Fruit fly (Drosophila melanogaster) whole organism, wandering third instar larva: ENCODE results near the gene Ibf2.

ENCODE experiments used
- Abd-B ChIP-seq: fragments of >200 bp; optimal IDR thresholded peaks from 2 replicates; lab custom pipeline; 2017; ENCODE audit warnings: missing biosample characterization, missing genetic modification characterization
- CG9705 ChIP-seq: fragments of 200-800 bp; sonication (Bioruptor generic); optimal IDR thresholded peaks from 2 replicates; lab custom pipeline; 2018; ENCODE audit warnings: missing biosample characterization, mild to moderate bottlenecking, missing genetic modification characterization
- CrebA ChIP-seq: fragments of 200-800 bp; sonication (Bioruptor generic); optimal IDR thresholded peaks from 2 replicates; lab custom pipeline; 2016; ENCODE audit warnings: missing biosample characterization, mild to moderate bottlenecking, missing genetic modification characterization, borderline replicate concordance
- Dfd ChIP-seq: fragments of >200 bp; optimal IDR thresholded peaks from 2 replicates; lab custom pipeline; 2017; ENCODE audit warnings: missing biosample characterization, missing genetic modification characterization
- Dif ChIP-seq: fragments of 200-275, 200-300 bp; sonication (Bioruptor generic); optimal IDR thresholded peaks from 2 replicates; lab custom pipeline; 2018; ENCODE audit warnings: missing biosample characterization, missing genetic modification characterization; ENCODE audit not compliant: partially characterized antibody
- GATAd ChIP-seq: sonication (Bioruptor generic); optimal IDR thresholded peaks from 2 replicates; lab custom pipeline; 2016; ENCODE audit warnings: missing biosample characterization, missing genetic modification characterization
- HLH106 ChIP-seq: fragments of 200-800 bp; optimal IDR thresholded peaks from 3 replicates; lab custom pipeline; 2019; ENCODE audit warnings: missing biosample characterization, mild to moderate bottlenecking, missing genetic modification characterization, moderate library complexity
- Hr78 ChIP-seq: fragments of >200 bp; optimal IDR thresholded peaks from 2 replicates; lab custom pipeline; 2017; ENCODE audit warnings: missing biosample characterization, missing genetic modification characterization
- Myc ChIP-seq: fragments of >200 bp; optimal IDR thresholded peaks from 2 replicates; lab custom pipeline; 2017
- N ChIP-seq: fragments of >200 bp; optimal IDR thresholded peaks from 2 replicates; lab custom pipeline; 2018; ENCODE audit warnings: missing biosample characterization, missing external identifiers, missing genetic modification characterization
- OdsH ChIP-seq: fragments of 200-800 bp; sonication (Bioruptor generic); optimal IDR thresholded peaks from 2 replicates; lab custom pipeline; 2016; ENCODE audit warnings: missing biosample characterization, mild to moderate bottlenecking, missing genetic modification characterization
- Rel ChIP-seq, 2 experiments: fragments of 200-800 bp; sonication (Bioruptor generic) in 1 of 2; optimal IDR thresholded peaks; 2 replicates in 1 of 2; 3 replicates in 1 of 2; lab custom pipeline; 2016 to 2019; ENCODE audit warnings: mild to moderate bottlenecking in 2 of 2, missing biosample characterization in 2 of 2, missing genetic modification characterization in 2 of 2, moderate library complexity in 1 of 2
- Sp1 ChIP-seq: fragments of 200-800 bp; sonication (Bioruptor generic); optimal IDR thresholded peaks from 3 replicates; lab custom pipeline; 2019; ENCODE audit warnings: missing biosample characterization, mild to moderate bottlenecking, missing genetic modification characterization, moderate library complexity
- br ChIP-seq: fragments of 200-800 bp; sonication (Bioruptor generic); optimal IDR thresholded peaks from 2 replicates; lab custom pipeline; 2016; ENCODE audit warnings: missing biosample characterization, missing genetic modification characterization
- dl ChIP-seq, 2 experiments: fragments of 175-275, 200-275 bp in 1 of 2; fragments of 200-275 bp in 1 of 2; sonication (Bioruptor generic); optimal IDR thresholded peaks; lab custom pipeline; 2018; ENCODE audit warnings: mild to moderate bottlenecking in 2 of 2, missing biosample characterization in 2 of 2, missing genetic modification characterization in 2 of 2, moderate library complexity in 2 of 2; ENCODE audit not compliant: partially characterized antibody in 2 of 2, insufficient read depth in 1 of 2
- dsf ChIP-seq: sonication (Bioruptor generic); optimal IDR thresholded peaks from 2 replicates; lab custom pipeline; 2016; ENCODE audit warnings: missing biosample characterization, missing genetic modification characterization, borderline replicate concordance
- foxo ChIP-seq, 2 experiments: fragments of 200-800 bp; sonication (Bioruptor generic); optimal IDR thresholded peaks; 2 replicates in 1 of 2; 3 replicates in 1 of 2; lab custom pipeline; 2016 to 2017; ENCODE audit warnings: missing biosample characterization in 2 of 2, missing genetic modification characterization in 2 of 2
- fru ChIP-seq: fragments of 200-800 bp; sonication (Bioruptor generic); optimal IDR thresholded peaks from 3 replicates; lab custom pipeline; 2016; ENCODE audit warnings: missing biosample characterization, mild to moderate bottlenecking, missing genetic modification characterization
- h ChIP-seq: fragments of 200-800 bp; sonication (Bioruptor generic); optimal IDR thresholded peaks from 3 replicates; lab custom pipeline; 2016; ENCODE audit warnings: missing biosample characterization, mild to moderate bottlenecking, missing genetic modification characterization
- jim ChIP-seq: fragments of 175-275, 200-325 bp; sonication (Bioruptor generic); optimal IDR thresholded peaks from 2 replicates; lab custom pipeline; 2016; ENCODE audit warnings: missing biosample characterization, mild to moderate bottlenecking, missing genetic modification characterization
- lola ChIP-seq: fragments of >200 bp; optimal IDR thresholded peaks from 2 replicates; lab custom pipeline; 2017; ENCODE audit warnings: missing biosample characterization, missing genetic modification characterization
- psq ChIP-seq: fragments of 200-800 bp; sonication (Bioruptor generic); optimal IDR thresholded peaks from 3 replicates; lab custom pipeline; 2017; ENCODE audit warnings: missing biosample characterization, mild to moderate bottlenecking, missing genetic modification characterization, moderate library complexity
- rgr ChIP-seq: fragments of 200-800 bp; sonication (Bioruptor generic); optimal IDR thresholded peaks from 3 replicates; lab custom pipeline; 2016; ENCODE audit warnings: missing biosample characterization, mild to moderate bottlenecking, missing genetic modification characterization
- sage ChIP-seq: fragments of 200-800 bp; sonication (Bioruptor generic); optimal IDR thresholded peaks from 2 replicates; lab custom pipeline; 2016; ENCODE audit warnings: missing biosample characterization, mild to moderate bottlenecking, missing genetic modification characterization
- usp ChIP-seq: fragments of >200 bp; optimal IDR thresholded peaks from 2 replicates; lab custom pipeline; 2017; ENCODE audit warnings: missing biosample characterization, missing genetic modification characterization
- woc ChIP-seq: sonication (Bioruptor generic); optimal IDR thresholded peaks from 2 replicates; lab custom pipeline; 2016; ENCODE audit warnings: missing biosample characterization, mild to moderate bottlenecking, missing genetic modification characterization

Gene Ibf2

dm6 chr3R:9236883-9237267 is 21.4 kb downstream of the Ibf2 start (continued):
- TF ChIP-seq N (GFP tag; lab: Kevin White, UChicago) = no peak
- TF ChIP-seq Myc (lab: Kevin White, UChicago) = no peak
- TF ChIP-seq dl (GFP tag; optimal IDR thresholded peaks at IDR 0.05; lab: Kevin White, UChicago; ENCODE audit: insufficient read depth in 1 of 2, partially characterized antibody in 2 of 2) = peak; percentile 88 to 94
- no peak for TF ChIP-seq usp
- TF ChIP-seq dsf (GFP tag; lab: Kevin White, UChicago) = no peak
- TF ChIP-seq rgr (GFP tag; lab: Kevin White, UChicago) = peak; percentile 51
- no peak for TF ChIP-seq Hr78
- TF ChIP-seq lola (GFP tag; lab: Kevin White, UChicago) = no peak
- peak; percentile 80 for TF ChIP-seq Rel (GFP tag; optimal IDR thresholded peaks at IDR 0.05; lab: Kevin White, UChicago)
- peak; percentile 90 for TF ChIP-seq Rel (tag; optimal IDR thresholded peaks at IDR 0.05; lab: Kevin White, UChicago)
- no peak for TF ChIP-seq Abd-B
- peak; percentile 40 for TF ChIP-seq Sp1 (GFP tag; lab: Kevin White, UChicago)
- TF ChIP-seq CG9705 = no peak
- no peak for TF ChIP-seq jim

- TF ChIP-seq psq (GFP tag; lab: Kevin White, UChicago) = peak; percentile 97
- no peak for TF ChIP-seq lola (GFP tag; lab: Kevin White, UChicago)
- TF ChIP-seq Dif = peak; percentile 17
- peak; percentile 42 for TF ChIP-seq fru (GFP tag; lab: Kevin White, UChicago)
- peak; percentile 10 for TF ChIP-seq br (GFP tag; lab: Kevin White, UChicago)
- peak in 1 of 2 experiments; percentile 25 for TF ChIP-seq dl (GFP tag; optimal IDR thresholded peaks at IDR 0.05; lab: Kevin White, UChicago; ENCODE audit: insufficient read depth in 1 of 2, partially characterized antibody in 2 of 2)
- peak; percentile 55 for TF ChIP-seq N (GFP tag; lab: Kevin White, UChicago)
- no peak for TF ChIP-seq Sp1 (GFP tag; lab: Kevin White, UChicago)
These were observed 22.2 kb downstream of the Ibf2 start for dm6 chr3R:9236070-9236492.

dm6 chr3R:9234756-9235255 is 23.5 kb downstream of the Ibf2 start:
- TF ChIP-seq fru (GFP tag; lab: Kevin White, UChicago) = no peak
- peak; percentile 42 for TF ChIP-seq Dfd

- TF ChIP-seq N (GFP tag; lab: Kevin White, UChicago) = no peak
- TF ChIP-seq GATAd (GFP tag; lab: Kevin White, UChicago) = no peak
- no peak for TF ChIP-seq Dif
- TF ChIP-seq Sp1 (GFP tag; lab: Kevin White, UChicago) = no peak
- TF ChIP-seq HLH106 (tag; lab: Kevin White, UChicago) = no peak
- peak; percentile 97 for TF ChIP-seq Dfd
- TF ChIP-seq, all 38 proteins: peak for 1
These were observed 24.5 kb downstream of the Ibf2 start for dm6 chr3R:9233763-9234162.

dm6 chr3R:9232346-9232745 is 26.0 kb downstream of the Ibf2 start:
- peak; percentile 92 for TF ChIP-seq Dfd
- TF ChIP-seq dl (GFP tag; optimal IDR thresholded peaks at IDR 0.05; lab: Kevin White, UChicago; ENCODE audit: insufficient read depth in 1 of 2, partially characterized antibody in 2 of 2) = no peak

- TF ChIP-seq psq (GFP tag; lab: Kevin White, UChicago) (peak; percentile 10), Rel (GFP tag; optimal IDR thresholded peaks at IDR 0.05; lab: Kevin White, UChicago) (no peak), Rel (tag; optimal IDR thresholded peaks at IDR 0.05; lab: Kevin White, UChicago) (peak; percentile 50), jim (no peak), OdsH (GFP tag; lab: Kevin White, UChicago) (peak; percentile 18), fru (GFP tag; lab: Kevin White, UChicago) (peak; percentile 43), woc (GFP tag; lab: Kevin White, UChicago) (peak; percentile 51), usp (no peak), sage (peak; percentile 24), Sp1 (GFP tag; lab: Kevin White, UChicago) (peak; percentile 9), CrebA (no peak), foxo (GFP tag; optimal IDR thresholded peaks at IDR 0.05; lab: Kevin White, UChicago) (peak in 1 of 2 experiments; percentile 33), rgr (GFP tag; lab: Kevin White, UChicago) (peak; percentile 48), h (GFP tag; lab: Kevin White, UChicago) (peak; percentile 45), br (GFP tag; lab: Kevin White, UChicago) (peak; percentile 36)
These were observed 28.2 kb downstream of the Ibf2 start for dm6 chr3R:9229996-9230601.
